Worm (Caenorhabditis elegans) whole organism, young adult: ENCODE results near the gene ugt-33.
A peak's percentile ranks its signal among the peaks of the same experiment; 100 is the strongest.
"Not testable (repeated sequence)": the region's sequence is repeated elsewhere in the genome, so short reads cannot be mapped to it uniquely, and the experiment has no call there.

Experiments used
- F33H1.4 ChIP-seq: fragments of 200-800 bp; sonication (Bioruptor generic); IDR thresholded peaks from 2 replicates; pipeline ENCODE4 v1.3.6; 2022; ENCODE audit warnings: missing genetic modification reagents, missing genetic modification characterization, missing compliant biosample characterization
- Y53F4B.3 ChIP-seq: fragments of 200-800 bp; sonication (Bioruptor generic); IDR thresholded peaks from 2 replicates; pipeline ENCODE4 v1.3.6; 2022; ENCODE audit warnings: missing genetic modification reagents, missing genetic modification characterization, missing compliant biosample characterization
- Y53G8AR.9 ChIP-seq: fragments of 200-800 bp; sonication (Bioruptor generic); conservative IDR thresholded peaks from 2 replicates; pipeline ENCODE4 v1.3.6; 2022; ENCODE audit warnings: missing genetic modification reagents, missing genetic modification characterization, missing compliant biosample characterization
- aptf-2 ChIP-seq: fragments of 200-800 bp; sonication (Bioruptor generic); conservative IDR thresholded peaks from 2 replicates; pipeline ENCODE4 v1.3.6; 2022; ENCODE audit warnings: missing genetic modification reagents, missing genetic modification characterization, missing compliant biosample characterization
- attf-6 ChIP-seq: fragments of 200-800 bp; sonication (Bioruptor generic); IDR thresholded peaks from 2 replicates; pipeline ENCODE4 v1.3.6; 2022; ENCODE audit warnings: missing genetic modification reagents, missing genetic modification characterization, missing compliant biosample characterization
- ceh-100 ChIP-seq: fragments of 200-800 bp; sonication (Bioruptor generic); IDR thresholded peaks from 2 replicates; pipeline ENCODE4 v1.3.6; 2022; ENCODE audit warnings: missing genetic modification reagents, missing genetic modification characterization, missing compliant biosample characterization
- ceh-40 ChIP-seq: fragments of 200-800 bp; sonication (Bioruptor generic); IDR thresholded peaks from 2 replicates; pipeline ENCODE4 v1.3.6; 2022; ENCODE audit warnings: missing genetic modification characterization, missing compliant biosample characterization
- ceh-58 ChIP-seq: fragments of 200-800 bp; sonication (Bioruptor generic); IDR thresholded peaks from 2 replicates; pipeline ENCODE4 v1.3.6; 2022; ENCODE audit warnings: missing genetic modification characterization, missing compliant biosample characterization
- chd-7 ChIP-seq: sonication (generic microtip); optimal IDR thresholded peaks from 2 replicates; lab custom pipeline; 2016; ENCODE audit warnings: mild to moderate bottlenecking, missing genetic modification characterization, moderate library complexity, missing compliant biosample characterization
- dox-1 ChIP-seq: fragments of 200-800 bp; sonication (Bioruptor generic); IDR thresholded peaks from 2 replicates; pipeline ENCODE4 v1.3.6; 2022; ENCODE audit warnings: missing genetic modification reagents, missing genetic modification characterization, missing compliant biosample characterization
- dpff-1 ChIP-seq: sonication (generic microtip); optimal IDR thresholded peaks from 2 replicates; lab custom pipeline; 2017; ENCODE audit warnings: mild to moderate bottlenecking, missing genetic modification characterization, missing compliant biosample characterization
- egl-44 ChIP-seq: fragments of 200-800 bp; sonication (Bioruptor generic); IDR thresholded peaks from 2 replicates; pipeline ENCODE4 v1.3.6; 2022; ENCODE audit warnings: missing genetic modification reagents, missing genetic modification characterization, missing compliant biosample characterization
- egrh-3 ChIP-seq: fragments of 200-800 bp; sonication (Bioruptor generic); IDR thresholded peaks from 2 replicates; pipeline ENCODE4 v1.3.6; 2022; ENCODE audit warnings: missing genetic modification reagents, missing genetic modification characterization, missing compliant biosample characterization
- ekl-4 ChIP-seq: fragments of 200-800 bp; sonication (Bioruptor generic); IDR thresholded peaks from 2 replicates; pipeline ENCODE4 v1.3.6; 2022; ENCODE audit warnings: missing genetic modification reagents, missing genetic modification characterization, missing compliant biosample characterization
- hmg-1.2 ChIP-seq: fragments of 200-800 bp; sonication (Bioruptor generic); IDR thresholded peaks from 2 replicates; pipeline ENCODE4 v1.3.6; 2022; ENCODE audit warnings: missing genetic modification reagents, missing genetic modification characterization, missing compliant biosample characterization
- hsf-1 ChIP-seq: fragments of 200-800 bp; sonication (Bioruptor generic); IDR thresholded peaks from 2 replicates; pipeline ENCODE4 v1.3.6; 2022; ENCODE audit warnings: missing genetic modification reagents, missing genetic modification characterization, missing compliant biosample characterization
- lin-40 ChIP-seq: sonication (generic microtip); optimal IDR thresholded peaks from 2 replicates; lab custom pipeline; 2016; ENCODE audit warnings: missing genetic modification characterization, mild to moderate bottlenecking, missing compliant biosample characterization, missing genotype, missing genetic modification reagents
- madf-3 ChIP-seq: fragments of 200-800 bp; sonication (Bioruptor generic); IDR thresholded peaks from 2 replicates; pipeline ENCODE4 v1.3.6; 2022; ENCODE audit warnings: missing genetic modification reagents, missing genetic modification characterization, missing compliant biosample characterization
- nhr-80 ChIP-seq: sonication (generic microtip); optimal IDR thresholded peaks from 2 replicates; lab custom pipeline; 2016; ENCODE audit warnings: missing genetic modification characterization, missing compliant biosample characterization
- pbrm-1 ChIP-seq: fragments of 200-800 bp; sonication (Bioruptor generic); IDR thresholded peaks from 2 replicates; pipeline ENCODE4 v1.3.6; 2022; ENCODE audit warnings: missing genetic modification reagents, missing genetic modification characterization, missing compliant biosample characterization
- rcor-1 ChIP-seq: fragments of 200-800 bp; sonication (Bioruptor generic); IDR thresholded peaks from 2 replicates; pipeline ENCODE4 v1.3.6; 2022; ENCODE audit warnings: missing genetic modification reagents, missing genetic modification characterization, missing compliant biosample characterization
- rec-8 ChIP-seq, 2 experiments: sonication (generic microtip); optimal IDR thresholded peaks; 2 replicates each; lab custom pipeline; 2016; ENCODE audit warnings: mild to moderate bottlenecking in 2 of 2, missing genetic modification characterization in 2 of 2, missing genetic modification reagents in 2 of 2, missing genotype in 2 of 2, missing biosample characterization in 1 of 2, missing compliant biosample characterization in 1 of 2, moderate library complexity in 1 of 2
- snpc-1.1 ChIP-seq: sonication (generic microtip); optimal IDR thresholded peaks from 2 replicates; lab custom pipeline; 2017; ENCODE audit warnings: missing genetic modification characterization, mild to moderate bottlenecking, missing compliant biosample characterization, antibody characterized with exemption, moderate library complexity, missing genotype, missing genetic modification reagents; ENCODE audit not compliant: insufficient read depth
- snpc-4 ChIP-seq, 5 experiments: fragments of 150-350 bp in 1 of 5; sonication (generic microtip) in 4 of 5; optimal IDR thresholded peaks; 2 replicates each; lab custom pipeline; 2014 to 2018; ENCODE audit warnings: missing genetic modification characterization in 5 of 5, missing biosample characterization in 3 of 5, antibody characterized with exemption in 2 of 5, mild to moderate bottlenecking in 2 of 5, missing compliant biosample characterization in 2 of 5, missing genotype in 2 of 5, moderate library complexity in 2 of 5, missing genetic modification reagents in 1 of 5
- tbp1 ChIP-seq: fragments of 200-800 bp; sonication (Bioruptor generic); optimal IDR thresholded peaks from 2 replicates; lab custom pipeline; 2018; ENCODE audit warnings: mild to moderate bottlenecking, missing genetic modification characterization, missing compliant biosample characterization
- zfh-2 ChIP-seq: fragments of 200-800 bp; sonication (Bioruptor generic); conservative IDR thresholded peaks from 2 replicates; pipeline ENCODE4 v1.3.6; 2022; ENCODE audit warnings: missing genetic modification reagents, missing genetic modification characterization, missing compliant biosample characterization
- ztf-6 ChIP-seq: fragments of 200-800 bp; sonication (Bioruptor generic); IDR thresholded peaks from 2 replicates; pipeline ENCODE4 v1.3.6; 2022; ENCODE audit warnings: missing genetic modification reagents, missing genetic modification characterization, missing compliant biosample characterization

Gene ugt-33

ce11 chrV:10493150-10493549, at the start of gene ugt-33:
TSS of gene ugt-33 (plus strand) at chrV:10493409.
- no peak for TF ChIP-seq chd-7 (tag; lab: Kevin White, UChicago)
- TF ChIP-seq lin-40 = no peak
- TF ChIP-seq nhr-80 (tag; lab: Kevin White, UChicago) = peak; percentile 47

- TF ChIP-seq ceh-58 (GFP tag; lab: Robert Waterston, UW) (peak; percentile 90; the same call in 1 of the 2 replicates), egrh-3 (GFP tag; lab: Robert Waterston, UW) (peak; percentile 89), Y53F4B.3 (GFP tag; lab: Robert Waterston, UW) (peak; percentile 95; the same call in 1 of the 2 replicates), madf-3 (GFP tag; lab: Robert Waterston, UW) (peak; percentile 46; the same call in 1 of the 2 replicates), Y53G8AR.9 (GFP tag; lab: Robert Waterston, UW) (0 out of 2 replicates have a peak, but pooled peaks have one; percentile 16), ztf-6 (GFP tag; lab: Robert Waterston, UW) (peak; percentile 71; the same call in 1 of the 2 replicates)
Observed at ce11 chrV:10449302-10449701, 43.9 kb upstream of the ugt-33 start.

ce11 chrV:10449947-10450346, 43.3 kb upstream of the ugt-33 start:
- TF ChIP-seq madf-3 (GFP tag; lab: Robert Waterston, UW) (0 out of 2 replicates have a peak, but pooled peaks have one; percentile 54), egrh-3 (GFP tag; lab: Robert Waterston, UW) (peak; percentile 84; the same call in 1 of the 2 replicates), Y53F4B.3 (GFP tag; lab: Robert Waterston, UW) (peak; percentile 60; the same call in 1 of the 2 replicates)
- TF ChIP-seq, all 124 proteins: peak for 3; not testable (repeated sequence) for 121

- TF ChIP-seq Y53G8AR.9 (GFP tag; lab: Robert Waterston, UW) (0 out of 2 replicates have a peak, but pooled peaks have one; percentile 27), madf-3 (GFP tag; lab: Robert Waterston, UW) (peak; percentile 75; the same call in 1 of the 2 replicates), ekl-4 (GFP tag; lab: Robert Waterston, UW) (0 out of 2 replicates have a peak, but pooled peaks have one; percentile 22), egrh-3 (GFP tag; lab: Robert Waterston, UW) (peak; percentile 90), ceh-58 (GFP tag; lab: Robert Waterston, UW) (peak; percentile 94), attf-6 (0 out of 2 replicates have a peak, but pooled peaks have one; percentile 32), Y53F4B.3 (GFP tag; lab: Robert Waterston, UW) (peak; percentile 97; the same call in 1 of the 2 replicates), ceh-100 (0 out of 2 replicates have a peak, but pooled peaks have one; percentile 32), ceh-40 (0 out of 2 replicates have a peak, but pooled peaks have one; percentile 34)
- TF ChIP-seq, all 124 proteins: peak for 9; not testable (repeated sequence) for 115
Observed at ce11 chrV:10450355-10450754, 42.9 kb upstream of the ugt-33 start.

- TF ChIP-seq hsf-1 (GFP tag; lab: Robert Waterston, UW) = peak; percentile 64; the same call in 1 of the 2 replicates
- no peak for TF ChIP-seq rec-8 (tag; optimal IDR thresholded peaks at IDR 0.05; lab: Kevin White, UChicago)
- 0 out of 2 replicates have a peak, but pooled peaks have one; percentile 5 for TF ChIP-seq dox-1
Observed at ce11 chrV:10453466-10453865, 39.7 kb upstream of the ugt-33 start, which contains the start of gene Y32F6A.5. TSS of gene Y32F6A.5 (minus strand) at chrV:10453605.

ce11 chrV:10456801-10457200, 36.4 kb upstream of the ugt-33 start:
- TF ChIP-seq attf-6 (peak; percentile 76; the same call in 1 of the 2 replicates), snpc-4 (tag; optimal IDR thresholded peaks at IDR 0.05; lab: Kevin White, UChicago) (peak in 3 of 4 experiments; percentile 45 to 85 (median 72)), hmg-1.2 (GFP tag; lab: Robert Waterston, UW) (peak; percentile 69), snpc-1.1 (tag; lab: Kevin White, UChicago) (peak; percentile 62), pbrm-1 (GFP tag; lab: Robert Waterston, UW) (peak; percentile 47; the same call in 1 of the 2 replicates)
- not testable (repeated sequence) for TF ChIP-seq snpc-4 (GFP tag; optimal IDR thresholded peaks at IDR 0.05; lab: Kevin White, UChicago)

ce11 chrV:10457247-10457646, 36.0 kb upstream of the ugt-33 start, which contains the start of gene F22E12.1:
TSS of gene F22E12.1 (minus strand) at chrV:10457347.
- TF ChIP-seq egl-44 (GFP tag; lab: Robert Waterston, UW) (no peak), ztf-6 (GFP tag; lab: Robert Waterston, UW) (no peak), rcor-1 (GFP tag; lab: Robert Waterston, UW) (no peak), F33H1.4 (GFP tag; lab: Robert Waterston, UW) (no peak), dpff-1 (tag; lab: Kevin White, UChicago) (no peak), zfh-2 (GFP tag; lab: Robert Waterston, UW) (no peak), aptf-2 (GFP tag; lab: Robert Waterston, UW) (no peak), tbp1 (GFP tag; lab: Kevin White, UChicago) (no peak)
